Fruit fly (Drosophila melanogaster): ENCODE results near the gene CG7215.

CG7215 gene

dm6 chr3R:18171983-18172967 is 5.2 kb upstream of the CG7215 start (continued):
- peak; percentile 90 for TF ChIP-seq fu2 (GFP tag; optimal IDR thresholded peaks at IDR 0.05)
- TF ChIP-seq PHDP (tag; optimal IDR thresholded peaks at IDR 0.05) = peak; percentile 94
- TF ChIP-seq bigmax (GFP tag; optimal IDR thresholded peaks at IDR 0.05) = no peak
- TF ChIP-seq Atf6 (GFP tag; IDR thresholded peaks at IDR 0.05) = peak; percentile 89
- TF ChIP-seq Drgx (GFP tag; IDR thresholded peaks at IDR 0.05) = peak; percentile 69
- peak; percentile 78 for TF ChIP-seq ac (GFP tag; optimal IDR thresholded peaks at IDR 0.05)
- TF ChIP-seq Doc3 (GFP tag; IDR thresholded peaks at IDR 0.05; ENCODE audit: partially characterized antibody) = peak; percentile 38; the same call in 1 of the 3 replicates
- peak; percentile 90 for TF ChIP-seq pho (GFP tag; optimal IDR thresholded peaks at IDR 0.05)
- peak; percentile 95 for TF ChIP-seq Oli (tag; optimal IDR thresholded peaks at IDR 0.05)
- peak; percentile 89 for TF ChIP-seq CG9817 (tag; optimal IDR thresholded peaks at IDR 0.05)
- peak; percentile 88 for TF ChIP-seq run (tag; optimal IDR thresholded peaks at IDR 0.05)
- TF ChIP-seq CG9932 (GFP tag; IDR thresholded peaks at IDR 0.05) = peak; percentile 82
- TF ChIP-seq CG17328 (GFP tag; IDR thresholded peaks at IDR 0.05) = peak; percentile 87
- no peak for TF ChIP-seq cad (GFP tag; optimal IDR thresholded peaks at IDR 0.05)
- peak; percentile 92 for TF ChIP-seq CG17829 (tag; optimal IDR thresholded peaks at IDR 0.05)
- TF ChIP-seq CG18599 (GFP tag; optimal IDR thresholded peaks at IDR 0.05) = peak; percentile 95
- TF ChIP-seq Deaf1 (tag; optimal IDR thresholded peaks at IDR 0.05) = no peak
- peak; percentile 89 for TF ChIP-seq CG10267 (tag; optimal IDR thresholded peaks at IDR 0.05)
- peak; percentile 80 for TF ChIP-seq CG34422 (GFP tag; IDR thresholded peaks at IDR 0.05)
- peak; percentile 70; the same call in 1 of the 2 replicates for TF ChIP-seq dati (GFP tag; IDR thresholded peaks at IDR 0.05)
- TF ChIP-seq CG4617 (GFP tag; optimal IDR thresholded peaks at IDR 0.05; ENCODE audit: borderline replicate concordance) = peak; percentile 72
- TF ChIP-seq CG7745 (tag; optimal IDR thresholded peaks at IDR 0.05) = no peak
- TF ChIP-seq Hr51 (GFP tag; optimal IDR thresholded peaks at IDR 0.05) = peak; percentile 84 to 95
- peak; percentile 65 for TF ChIP-seq GATAe (GFP tag; conservative IDR thresholded peaks at IDR 0.05)
- peak; percentile 82 for TF ChIP-seq ap (GFP tag; IDR thresholded peaks at IDR 0.05)
- TF ChIP-seq CG33213 (GFP tag; optimal IDR thresholded peaks at IDR 0.05) = peak; percentile 74
- TF ChIP-seq sr (GFP tag; IDR thresholded peaks at IDR 0.05) = no peak
- TF ChIP-seq CG2202 (tag; optimal IDR thresholded peaks at IDR 0.05) = peak; percentile 84
- TF ChIP-seq CG15514 (GFP tag; optimal IDR thresholded peaks at IDR 0.05) = peak; percentile 81
- TF ChIP-seq ftz-f1 (GFP tag; optimal IDR thresholded peaks at IDR 0.05) = peak; percentile 26
- TF ChIP-seq CG6683 (GFP tag; optimal IDR thresholded peaks at IDR 0.05) = peak; percentile 90
- peak; percentile 93 for TF ChIP-seq CG10462 (GFP tag; optimal IDR thresholded peaks at IDR 0.05)
- TF ChIP-seq wek (GFP tag; optimal IDR thresholded peaks at IDR 0.05) = peak; percentile 60
- peak; percentile 91 for TF ChIP-seq mam (GFP tag; optimal IDR thresholded peaks at IDR 0.05)
- no peak; the same call in 1 of the 2 replicates for TF ChIP-seq rib (GFP tag; IDR thresholded peaks at IDR 0.05)
- TF ChIP-seq gfzf (GFP tag; optimal IDR thresholded peaks at IDR 0.05) = no peak
- no peak for TF ChIP-seq nom (GFP tag; optimal IDR thresholded peaks at IDR 0.05)
- TF ChIP-seq CG31441 (GFP tag; IDR thresholded peaks at IDR 0.05) = peak; percentile 98
- peak; percentile 83 for TF ChIP-seq CG6272 (GFP tag; IDR thresholded peaks at IDR 0.05)
- TF ChIP-seq gcm2 (GFP tag; optimal IDR thresholded peaks at IDR 0.05) = peak; percentile 89
- TF ChIP-seq Fer2 (tag; optimal IDR thresholded peaks at IDR 0.05) = peak; percentile 85
- TF ChIP-seq D (optimal IDR thresholded peaks at IDR 0.05) = no peak
- TF ChIP-seq D (GFP tag; optimal IDR thresholded peaks at IDR 0.05) = peak; percentile 94
- TF ChIP-seq CG14710 (tag; optimal IDR thresholded peaks at IDR 0.05) = peak; percentile 93
- TF ChIP-seq zf30C (GFP tag; optimal IDR thresholded peaks at IDR 0.05) = peak; percentile 95
- peak; percentile 80 for TF ChIP-seq CG10274 (GFP tag; optimal IDR thresholded peaks at IDR 0.05)
- TF ChIP-seq CG32767 (GFP tag; IDR thresholded peaks at IDR 0.05) = peak; percentile 82
- TF ChIP-seq sd (tag; optimal IDR thresholded peaks at IDR 0.05) = peak; percentile 94
